Worm (Caenorhabditis elegans) whole organism, L1 larva: ENCODE results near the gene srsy-2.

Experiments
- aha-1 ChIP-seq: fragments of 150-350 bp; optimal IDR thresholded peaks from 2 replicates; lab custom pipeline; 2014; ENCODE audit warnings: missing biosample characterization, missing genetic modification characterization
- alr-1 ChIP-seq: fragments of 200-800 bp; sonication (Bioruptor generic); optimal IDR thresholded peaks from 2 replicates; lab custom pipeline; 2018; ENCODE audit warnings: borderline replicate concordance, mild to moderate bottlenecking, missing genetic modification characterization, missing compliant biosample characterization
- blmp-1 ChIP-seq: fragments of 150-350 bp; optimal IDR thresholded peaks from 2 replicates; lab custom pipeline; 2014; ENCODE audit warnings: missing biosample characterization, missing genetic modification characterization
- ceh-63 ChIP-seq: fragments of 200-800 bp; sonication (Bioruptor generic); optimal IDR thresholded peaks from 2 replicates; lab custom pipeline; 2018; ENCODE audit warnings: mild to moderate bottlenecking, missing genetic modification characterization, missing compliant biosample characterization
- ceh-8 ChIP-seq: fragments of 200-800 bp; sonication (Bioruptor generic); optimal IDR thresholded peaks from 2 replicates; lab custom pipeline; 2018; ENCODE audit warnings: mild to moderate bottlenecking, missing genetic modification characterization, moderate library complexity, missing compliant biosample characterization
- ceh-88 ChIP-seq: fragments of 200-800 bp; sonication (Bioruptor generic); IDR thresholded peaks from 2 replicates; pipeline ENCODE4 v1.3.6; 2022; ENCODE audit warnings: missing genetic modification characterization, missing compliant biosample characterization
- ceh-90 ChIP-seq: sonication (generic microtip); optimal IDR thresholded peaks from 2 replicates; lab custom pipeline; 2016; ENCODE audit warnings: missing genetic modification characterization, missing compliant biosample characterization
- dsc-1 ChIP-seq: sonication (generic microtip); optimal IDR thresholded peaks from 2 replicates; lab custom pipeline; 2016; ENCODE audit warnings: mild to moderate bottlenecking, missing genetic modification characterization, missing compliant biosample characterization
- efl-1 ChIP-seq, 4 experiments: fragments of 150-350 bp; optimal IDR thresholded peaks in 3 of 4; peaks in 1 of 4; 1 replicate in 1 of 4; 2 replicates in 3 of 4; lab custom pipeline; 2014; ENCODE audit warnings: missing biosample characterization in 2 of 4, missing genetic modification characterization in 2 of 4, missing genetic modification reagents in 2 of 4
- efl-3 ChIP-seq: fragments of 200-800 bp; sonication (Bioruptor generic); optimal IDR thresholded peaks from 2 replicates; lab custom pipeline; 2018; ENCODE audit warnings: mild to moderate bottlenecking, missing genetic modification characterization, missing compliant biosample characterization
- egl-27 ChIP-seq, 2 experiments: fragments of 150-350 bp in 1 of 2; sonication (generic microtip); optimal IDR thresholded peaks; 3 replicates each; lab custom pipeline; 2017 to 2018; ENCODE audit warnings: missing biosample characterization in 2 of 2, missing genetic modification characterization in 2 of 2, missing genetic modification reagents in 2 of 2
- fkh-8 ChIP-seq: sonication (generic microtip); optimal IDR thresholded peaks from 2 replicates; lab custom pipeline; 2016; ENCODE audit warnings: mild to moderate bottlenecking, missing genetic modification characterization, missing compliant biosample characterization
- fos-1 ChIP-seq: fragments of 150-350 bp; optimal IDR thresholded peaks from 2 replicates; lab custom pipeline; 2014; ENCODE audit warnings: missing biosample characterization, missing genetic modification characterization
- grh-1 ChIP-seq: fragments of 200-800 bp; sonication (Bioruptor generic); IDR thresholded peaks from 2 replicates; pipeline ENCODE4 v1.3.6; 2022; ENCODE audit warnings: missing genetic modification reagents, missing genetic modification characterization, missing compliant biosample characterization
- hlh-17 ChIP-seq: fragments of 200-800 bp; sonication (Bioruptor generic); optimal IDR thresholded peaks from 2 replicates; lab custom pipeline; 2018; ENCODE audit warnings: missing genetic modification characterization, mild to moderate bottlenecking, missing compliant biosample characterization, moderate library complexity, borderline replicate concordance
- hpl-2 ChIP-seq: fragments of 150-350 bp; optimal IDR thresholded peaks from 2 replicates; lab custom pipeline; 2014; ENCODE audit warnings: missing biosample characterization, missing genetic modification reagents, missing genetic modification characterization
- irx-1 ChIP-seq: sonication (generic microtip); optimal IDR thresholded peaks from 2 replicates; lab custom pipeline; 2016; ENCODE audit warnings: missing genetic modification characterization, missing compliant biosample characterization
- isw-1 ChIP-seq: fragments of 200-800 bp; sonication (Bioruptor generic); IDR thresholded peaks from 2 replicates; pipeline ENCODE4 v1.3.6; 2022; ENCODE audit warnings: missing genetic modification characterization, missing compliant biosample characterization
- lin-13 ChIP-seq: fragments of 150-350 bp; optimal IDR thresholded peaks from 2 replicates; lab custom pipeline; 2014; ENCODE audit warnings: missing biosample characterization, missing genetic modification reagents, missing genetic modification characterization
- lin-14 ChIP-seq: fragments of 200-800 bp; sonication (Bioruptor generic); optimal IDR thresholded peaks from 2 replicates; lab custom pipeline; 2018; ENCODE audit warnings: mild to moderate bottlenecking, missing genetic modification characterization, moderate library complexity, missing compliant biosample characterization
- lin-15B ChIP-seq: fragments of 150-350 bp; sonication (generic microtip); optimal IDR thresholded peaks from 3 replicates; lab custom pipeline; 2014; ENCODE audit warnings: missing biosample characterization, missing genetic modification characterization
- lin-35 ChIP-seq, 2 experiments: fragments of 150-350 bp; optimal IDR thresholded peaks; 2 replicates each; lab custom pipeline; 2014; ENCODE audit warnings: missing biosample characterization in 2 of 2, missing genetic modification characterization in 2 of 2, missing genetic modification reagents in 2 of 2
- mab-9 ChIP-seq: fragments of 200-800 bp; sonication (Bioruptor generic); IDR thresholded peaks from 2 replicates; pipeline ENCODE4 v1.3.6; 2022; ENCODE audit warnings: missing genetic modification reagents, missing genetic modification characterization, missing compliant biosample characterization
- nhr-12 ChIP-seq: sonication (generic microtip); optimal IDR thresholded peaks from 2 replicates; lab custom pipeline; 2017; ENCODE audit warnings: missing biosample characterization, missing genetic modification characterization
- nhr-28 ChIP-seq: fragments of 150-350 bp; optimal IDR thresholded peaks from 2 replicates; lab custom pipeline; 2014; ENCODE audit warnings: missing biosample characterization, missing genetic modification characterization
- nhr-47 ChIP-seq: sonication (generic microtip); optimal IDR thresholded peaks from 2 replicates; lab custom pipeline; 2016; ENCODE audit warnings: mild to moderate bottlenecking, missing genetic modification characterization, moderate library complexity, missing compliant biosample characterization
- nhr-85 ChIP-seq: sonication (generic microtip); peaks from one replicate; lab custom pipeline; 2016; ENCODE audit warnings: missing genetic modification characterization, inconsistent platforms, missing compliant biosample characterization
- nhr-90 ChIP-seq: sonication (generic microtip); optimal IDR thresholded peaks from 2 replicates; lab custom pipeline; 2016; ENCODE audit warnings: mild to moderate bottlenecking, missing genetic modification characterization, missing compliant biosample characterization; ENCODE audit not compliant: poor library complexity
- snpc-4 ChIP-seq: fragments of 150-350 bp; optimal IDR thresholded peaks from 2 replicates; lab custom pipeline; 2014; ENCODE audit warnings: missing biosample characterization, missing genetic modification characterization
- swsn-7 ChIP-seq: sonication (generic microtip); optimal IDR thresholded peaks from 2 replicates; lab custom pipeline; 2016; ENCODE audit warnings: missing genetic modification characterization, missing compliant biosample characterization
- unc-130 ChIP-seq: fragments of 150-350 bp; optimal IDR thresholded peaks from 2 replicates; lab custom pipeline; 2017; ENCODE audit warnings: missing biosample characterization, missing genetic modification characterization, inconsistent platforms
- unc-30 ChIP-seq: sonication (generic microtip); optimal IDR thresholded peaks from 2 replicates; lab custom pipeline; 2017; ENCODE audit warnings: missing biosample characterization, missing genetic modification characterization
- unc-86 ChIP-seq: sonication (generic microtip); optimal IDR thresholded peaks from 2 replicates; lab custom pipeline; 2016; ENCODE audit warnings: missing genetic modification characterization, missing compliant biosample characterization
- unc-98 ChIP-seq: fragments of 200-800 bp; sonication (Bioruptor generic); IDR thresholded peaks from 2 replicates; pipeline ENCODE4 v1.3.6; 2022; ENCODE audit warnings: missing genetic modification characterization, missing compliant biosample characterization
- vab-15 ChIP-seq: sonication (generic microtip); optimal IDR thresholded peaks from 2 replicates; lab custom pipeline; 2017; ENCODE audit warnings: missing genotype, mild to moderate bottlenecking, missing genetic modification characterization, missing compliant biosample characterization
- xbp-1 ChIP-seq: sonication (generic microtip); optimal IDR thresholded peaks from 2 replicates; lab custom pipeline; 2016; ENCODE audit warnings: missing genetic modification characterization, missing compliant biosample characterization
- zag-1 ChIP-seq: fragments of 150-350 bp; optimal IDR thresholded peaks from 2 replicates; lab custom pipeline; 2014; ENCODE audit warnings: missing biosample characterization, missing genetic modification characterization
- ztf-11 ChIP-seq, 2 experiments: sonication (generic microtip); optimal IDR thresholded peaks; 2 replicates each; lab custom pipeline; 2016 to 2017; ENCODE audit warnings: missing genetic modification characterization in 2 of 2, missing biosample characterization in 1 of 2, missing compliant biosample characterization in 1 of 2

srsy-2 gene

DNA sequence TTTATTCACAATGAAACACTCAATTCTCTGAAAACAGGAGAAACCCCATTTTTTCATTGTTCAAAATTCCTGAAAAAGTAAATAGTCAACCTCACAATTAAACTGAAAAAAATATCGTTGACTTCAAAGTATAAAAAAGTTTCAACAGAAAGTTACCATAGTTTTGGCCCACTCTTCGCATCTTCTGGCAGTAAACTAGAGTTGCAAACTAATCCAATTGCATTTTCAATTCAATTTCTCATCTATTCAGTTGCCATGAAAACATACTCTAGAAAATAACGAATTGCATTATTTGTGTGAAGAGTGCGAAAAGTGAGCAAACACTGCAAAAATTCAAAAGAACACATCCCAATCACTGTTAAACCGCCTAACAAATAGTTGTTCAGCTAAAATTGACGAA, 36.8 kb upstream of the srsy-2 start, which contains the start of gene F13H8.3:
F13H8.3 (plus strand) TSS at position 301 of the 400 bp plus-strand sequence.
- no peak for TF ChIP-seq nhr-47 (tag; lab: Kevin White, UChicago)
- no peak for TF ChIP-seq unc-86 (tag; lab: Kevin White, UChicago)
- TF ChIP-seq vab-15 (tag; lab: Kevin White, UChicago), result no peak
- no peak for TF ChIP-seq mab-9 (GFP tag; lab: Robert Waterston, UW)
- no peak for TF ChIP-seq ceh-63
- TF ChIP-seq fkh-8, result no peak
- TF ChIP-seq unc-30 (tag; lab: Kevin White, UChicago), result no peak
- no peak for TF ChIP-seq lin-14 (GFP tag; lab: Kevin White, UChicago)
- no peak for TF ChIP-seq nhr-90 (tag; lab: Kevin White, UChicago)
- TF ChIP-seq unc-98 (GFP tag; lab: Robert Waterston, UW), result no peak

DNA sequence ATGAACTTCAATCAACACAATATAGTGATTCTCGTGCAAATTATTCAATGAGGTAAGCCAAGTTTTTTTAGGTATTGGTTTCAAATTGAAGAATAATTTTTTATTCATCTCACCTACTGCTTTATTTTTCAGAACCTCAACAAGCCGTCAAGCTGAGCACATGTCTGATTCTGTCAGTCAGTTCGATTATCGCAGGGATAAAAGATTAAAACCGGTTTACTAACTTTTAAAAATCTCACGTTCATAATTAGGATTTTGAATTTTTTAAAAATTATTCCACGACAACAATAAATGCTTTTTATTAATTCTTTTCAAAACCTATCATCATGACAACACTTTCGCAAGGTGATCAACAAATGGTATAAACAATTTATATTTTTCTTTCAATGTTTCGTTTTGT, 35.3 kb upstream of the srsy-2 start, which contains the start of gene F13H8.12:
F13H8.12 (plus strand) TSS at position 301 of the 400 bp plus-strand sequence.
- TF ChIP-seq nhr-28 (tag; lab: Kevin White, UChicago), result no peak
- no peak for TF ChIP-seq efl-1 (optimal IDR thresholded peaks at IDR 0.05; lab: Kevin White, UChicago)
- TF ChIP-seq efl-1 (GFP tag; optimal IDR thresholded peaks at IDR 0.05 in 1 of 2; lab: Kevin White, UChicago), result no peak
- TF ChIP-seq dsc-1 (tag; lab: Kevin White, UChicago), result no peak
- TF ChIP-seq ztf-11 (tag; optimal IDR thresholded peaks at IDR 0.05; lab: Kevin White, UChicago), result no peak
- no peak for TF ChIP-seq swsn-7 (tag; lab: Kevin White, UChicago)
- no peak for TF ChIP-seq nhr-47 (tag; lab: Kevin White, UChicago)
- no peak for TF ChIP-seq aha-1 (tag; lab: Kevin White, UChicago)
- TF ChIP-seq lin-13 (GFP tag; lab: Kevin White, UChicago), result no peak
- TF ChIP-seq xbp-1 (tag; lab: Kevin White, UChicago), result no peak
- no peak for TF ChIP-seq unc-130 (tag; lab: Kevin White, UChicago)
- TF ChIP-seq nhr-12, result no peak
- no peak for TF ChIP-seq grh-1 (GFP tag; lab: Robert Waterston, UW)
- no peak for TF ChIP-seq unc-98 (GFP tag; lab: Robert Waterston, UW)
- no peak for TF ChIP-seq lin-15B (tag; lab: Kevin White, UChicago)
- no peak for TF ChIP-seq zag-1 (tag; lab: Kevin White, UChicago)
- TF ChIP-seq fos-1, result no peak
- no peak for TF ChIP-seq lin-14 (GFP tag; lab: Kevin White, UChicago)

ce11 chrII:6260684-6261083, 33.8 kb upstream of the srsy-2 start, which contains the start of gene nmgp-1:
TSS of gene nmgp-1 (plus strand) at chrII:6260857.
- TF ChIP-seq alr-1 (tag; lab: Kevin White, UChicago) (no peak), hlh-17 (GFP tag; lab: Kevin White, UChicago) (no peak), ceh-8 (no peak), lin-13 (GFP tag; lab: Kevin White, UChicago) (no peak), egl-27 (tag; optimal IDR thresholded peaks at IDR 0.05; lab: Kevin White, UChicago) (no peak), lin-35 (GFP tag; optimal IDR thresholded peaks at IDR 0.05; lab: Kevin White, UChicago) (no peak), hpl-2 (no peak), nhr-28 (tag; lab: Kevin White, UChicago) (no peak), efl-3 (GFP tag; lab: Kevin White, UChicago) (no peak), nhr-85 (tag; lab: Kevin White, UChicago) (no peak), ceh-90 (tag; lab: Kevin White, UChicago) (no peak), blmp-1 (tag; lab: Kevin White, UChicago) (no peak), snpc-4 (tag; lab: Kevin White, UChicago) (no peak), unc-98 (GFP tag; lab: Robert Waterston, UW) (no peak), irx-1 (tag; lab: Kevin White, UChicago) (no peak), isw-1 (no peak), ceh-88 (no peak)
